Fruit fly (Drosophila melanogaster) whole organism, embryonic: ENCODE measurements around the gene Nagk.

Experiments used
- Atf3 ChIP-seq: fragments of 200-800 bp; sonication (Bioruptor generic); optimal IDR thresholded peaks from 3 replicates; lab custom pipeline; 2016; ENCODE audit warnings: missing biosample characterization, missing genetic modification characterization
- CG14441 ChIP-seq: fragments of 200-800 bp; sonication (Bioruptor generic); IDR thresholded peaks from 2 replicates; pipeline ENCODE4 v1.3.6; 2022; ENCODE audit warnings: missing biosample characterization, missing genetic modification characterization
- CG32767 ChIP-seq: fragments of 200-800 bp; sonication (Bioruptor generic); IDR thresholded peaks from 2 replicates; pipeline ENCODE4 v1.3.6; 2022; ENCODE audit warnings: missing biosample characterization, missing genetic modification characterization
- CG34376 ChIP-seq: fragments of 200-800 bp; sonication (Bioruptor generic); optimal IDR thresholded peaks from 2 replicates; lab custom pipeline; 2018; ENCODE audit warnings: missing biosample characterization, mild to moderate bottlenecking, missing genetic modification characterization
- E2f2 ChIP-seq: fragments of 200-800 bp; sonication (Bioruptor generic); IDR thresholded peaks from 2 replicates; pipeline ENCODE4 v1.3.6; 2022; ENCODE audit warnings: missing biosample characterization, missing genetic modification characterization
- insv ChIP-seq, 2 experiments: fragments of 200-800 bp; sonication (Bioruptor generic); optimal IDR thresholded peaks; 3 replicates each; lab custom pipeline; 2016 to 2018; ENCODE audit warnings: missing biosample characterization in 2 of 2, missing genetic modification characterization in 2 of 2
- tll ChIP-seq, 2 experiments: fragments of 200-800 bp in 1 of 2; fragments of >200 bp in 1 of 2; sonication (Bioruptor generic) in 1 of 2; optimal IDR thresholded peaks; 2 replicates each; lab custom pipeline; 2017 to 2019; ENCODE audit warnings: missing biosample characterization in 2 of 2, missing genetic modification characterization in 2 of 2, mild to moderate bottlenecking in 1 of 2, moderate library complexity in 1 of 2

DNA sequence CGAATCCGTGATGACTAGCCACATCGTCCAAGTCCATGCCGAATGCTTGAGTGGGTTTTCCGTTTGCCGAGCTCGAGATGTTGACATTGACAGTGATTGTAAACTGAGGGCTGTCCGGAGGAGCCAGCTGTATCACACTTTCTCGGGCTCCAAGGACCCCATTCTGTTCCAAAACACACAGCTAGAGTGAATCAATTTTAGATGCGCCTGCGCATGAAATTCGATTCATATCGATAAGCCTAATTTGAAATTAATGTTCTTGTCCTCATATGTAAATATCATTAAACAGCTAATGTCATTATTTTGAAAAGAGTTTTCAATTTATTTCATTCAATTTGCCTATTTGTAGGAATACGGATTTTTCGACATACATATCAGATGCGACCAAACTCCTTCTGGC, 26.7 kb upstream of the Nagk start, which contains the start of gene CG14868:
- no peak for TF ChIP-seq E2f2 (GFP tag; lab: Robert Waterston, UW)
- no peak for TF ChIP-seq CG32767 (GFP tag; lab: Robert Waterston, UW)
- TF ChIP-seq insv (GFP tag; optimal IDR thresholded peaks at IDR 0.05; lab: Kevin White, UChicago), result no peak
- TF ChIP-seq CG14441 (GFP tag; lab: Robert Waterston, UW), result no peak
- no peak for TF ChIP-seq Atf3 (GFP tag; lab: Kevin White, UChicago)
- no peak for TF ChIP-seq tll (GFP tag; optimal IDR thresholded peaks at IDR 0.05; lab: Kevin White, UChicago)
- no peak for TF ChIP-seq CG34376 (GFP tag; lab: Kevin White, UChicago)
